Worm (Caenorhabditis elegans): Measurements from ENCODE around the gene F27D9.12.

DNA sequence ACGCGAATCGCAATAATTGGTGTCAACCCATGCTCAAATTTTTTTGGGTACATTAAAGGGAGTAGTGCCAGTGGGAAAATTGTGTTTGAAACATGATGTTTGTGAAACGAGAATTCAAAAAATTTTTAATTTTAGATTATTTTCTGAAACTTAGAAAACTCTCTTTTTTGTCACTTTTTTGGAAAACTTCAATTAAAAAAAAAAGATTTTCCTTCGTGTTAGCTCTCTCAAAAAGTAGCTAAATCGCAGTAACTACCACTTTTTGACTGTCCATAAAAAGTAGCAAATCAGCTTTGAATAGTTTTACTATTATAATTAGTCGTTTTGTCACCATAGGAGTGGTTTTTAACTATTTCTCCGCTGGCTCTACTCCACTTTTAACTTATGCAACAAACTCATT lies 16.4 kb downstream of the F27D9.12 start:
- TF ChIP-seq mep-1 (tag; optimal IDR thresholded peaks at IDR 0.05) (no peak), pqm-1 (tag; optimal IDR thresholded peaks at IDR 0.05) (no peak), snpc-4 (tag; optimal IDR thresholded peaks at IDR 0.05) (no peak)

Data from whole organism, L1 larva.